Fruit fly (Drosophila melanogaster): ENCODE measurements around the gene CG14325.

The CG14325 gene

dm6 chr3R:17647444-17647843 is 20.5 kb downstream of the CG14325 start, which contains the start of gene CG14322 (continued):
- no peak for TF ChIP-seq ATbp (GFP tag; optimal IDR thresholded peaks at IDR 0.05)
- no peak for TF ChIP-seq btn (GFP tag; optimal IDR thresholded peaks at IDR 0.05)
- no peak for TF ChIP-seq tap (tag; optimal IDR thresholded peaks at IDR 0.05)
- no peak for TF ChIP-seq CG10462 (GFP tag; optimal IDR thresholded peaks at IDR 0.05)
- no peak for TF ChIP-seq E2f1 (GFP tag; IDR thresholded peaks at IDR 0.05)
- no peak for TF ChIP-seq Ravus (GFP tag; IDR thresholded peaks at IDR 0.05)
- TF ChIP-seq CG14667 (GFP tag; IDR thresholded peaks at IDR 0.05): no peak
- no peak for TF ChIP-seq jigr1 (GFP tag; IDR thresholded peaks at IDR 0.05)
- TF ChIP-seq sc (optimal IDR thresholded peaks at IDR 0.05): no peak
- no peak for TF ChIP-seq sc (GFP tag; optimal IDR thresholded peaks at IDR 0.05)
- TF ChIP-seq unpg (GFP tag; optimal IDR thresholded peaks at IDR 0.05): no peak
- no peak for TF ChIP-seq eve (GFP tag; optimal IDR thresholded peaks at IDR 0.05)
- TF ChIP-seq dmrt99B (tag; optimal IDR thresholded peaks at IDR 0.05): no peak
- TF ChIP-seq CG17829 (tag; optimal IDR thresholded peaks at IDR 0.05): no peak
- TF ChIP-seq CG11085 (GFP tag; IDR thresholded peaks at IDR 0.05): no peak
- TF ChIP-seq sima (GFP tag; optimal IDR thresholded peaks at IDR 0.05): no peak
- no peak for TF ChIP-seq Neu2 (GFP tag; optimal IDR thresholded peaks at IDR 0.05; ENCODE audit: borderline replicate concordance)
- TF ChIP-seq CG3065 (GFP tag; optimal IDR thresholded peaks at IDR 0.05): no peak
- TF ChIP-seq usp (GFP tag; optimal IDR thresholded peaks at IDR 0.05): no peak
- no peak for TF ChIP-seq CG12299 (tag; optimal IDR thresholded peaks at IDR 0.05)
- TF ChIP-seq danr (GFP tag; IDR thresholded peaks at IDR 0.05): no peak
- no peak for TF ChIP-seq CG1529 (GFP tag; optimal IDR thresholded peaks at IDR 0.05)
- no peak for TF ChIP-seq CG18476 (GFP tag; optimal IDR thresholded peaks at IDR 0.05)
- TF ChIP-seq chif (GFP tag; optimal IDR thresholded peaks at IDR 0.05): no peak
- no peak for TF ChIP-seq twi (tag; optimal IDR thresholded peaks at IDR 0.05)
- no peak for TF ChIP-seq tll (GFP tag; optimal IDR thresholded peaks at IDR 0.05)
- TF ChIP-seq corto (GFP tag; optimal IDR thresholded peaks at IDR 0.05): no peak
- no peak for TF ChIP-seq sr (GFP tag; IDR thresholded peaks at IDR 0.05)
- TF ChIP-seq abd-A (tag; optimal IDR thresholded peaks at IDR 0.05): no peak
- no peak for TF ChIP-seq tx (GFP tag; optimal IDR thresholded peaks at IDR 0.05)
- TF ChIP-seq CG6765 (GFP tag; optimal IDR thresholded peaks at IDR 0.05): no peak
- TF ChIP-seq Sin3A (optimal IDR thresholded peaks at IDR 0.05): no peak
- no peak for TF ChIP-seq CG7839 (tag; optimal IDR thresholded peaks at IDR 0.05)
- TF ChIP-seq CG9932 (GFP tag; IDR thresholded peaks at IDR 0.05): peak; percentile 65
- no peak for TF ChIP-seq zfh1 (GFP tag; IDR thresholded peaks at IDR 0.05)
- no peak for TF ChIP-seq CG32767 (GFP tag; IDR thresholded peaks at IDR 0.05)
- no peak for TF ChIP-seq CG10147 (GFP tag; optimal IDR thresholded peaks at IDR 0.05)
- TF ChIP-seq CTCF (GFP tag; optimal IDR thresholded peaks at IDR 0.05): peak; percentile 28
- no peak for TF ChIP-seq YL-1 (GFP tag; optimal IDR thresholded peaks at IDR 0.05)
- no peak for TF ChIP-seq CG14050 (GFP tag; IDR thresholded peaks at IDR 0.05)
- TF ChIP-seq Nf-YA (GFP tag; IDR thresholded peaks at IDR 0.05): no peak
- no peak for TF ChIP-seq h (optimal IDR thresholded peaks at IDR 0.05)
- no peak for TF ChIP-seq Sox102F (GFP tag; optimal IDR thresholded peaks at IDR 0.05)
- no peak for TF ChIP-seq HLH54F (GFP tag; optimal IDR thresholded peaks at IDR 0.05)
- TF ChIP-seq Hey (tag; optimal IDR thresholded peaks at IDR 0.05): no peak
- no peak for TF ChIP-seq CG11093 (GFP tag; IDR thresholded peaks at IDR 0.05)
- no peak for TF ChIP-seq CG17912 (GFP tag; optimal IDR thresholded peaks at IDR 0.05)
- TF ChIP-seq B-H1 (GFP tag; IDR thresholded peaks at IDR 0.05): no peak
- TF ChIP-seq CG15479 (GFP tag; optimal IDR thresholded peaks at IDR 0.05): peak; percentile 62
- TF ChIP-seq CG2129 (GFP tag; IDR thresholded peaks at IDR 0.05; ENCODE audit: partially characterized antibody): no peak
- no peak for TF ChIP-seq ro (GFP tag; IDR thresholded peaks at IDR 0.05)
- TF ChIP-seq CG8944 (GFP tag; optimal IDR thresholded peaks at IDR 0.05): no peak
- no peak for TF ChIP-seq CG17359 (tag; optimal IDR thresholded peaks at IDR 0.05)
- TF ChIP-seq CG7556 (GFP tag; optimal IDR thresholded peaks at IDR 0.05): no peak
